Fruit fly (Drosophila melanogaster) whole organism, embryonic: ENCODE data around the gene CG11164.

Experiments used
- B-H1 ChIP-seq: fragments of 200-800 bp; sonication (Bioruptor generic); IDR thresholded peaks from 3 replicates; pipeline ENCODE4 v1.3.6; 2022; ENCODE audit warnings: missing biosample characterization, missing genetic modification characterization
- B-H2 ChIP-seq: fragments of 200-800 bp; sonication (Bioruptor generic); optimal IDR thresholded peaks from 2 replicates; lab custom pipeline; 2018; ENCODE audit warnings: missing biosample characterization, mild to moderate bottlenecking, missing genetic modification characterization
- BEAF-32 ChIP-seq: fragments of 200-800 bp; sonication (Bioruptor generic); optimal IDR thresholded peaks from 3 replicates; lab custom pipeline; 2017; ENCODE audit warnings: missing biosample characterization, missing genetic modification characterization, mild to moderate bottlenecking, moderate library complexity, missing genetic modification reagents
- CG10267 ChIP-seq: fragments of 200-800 bp; sonication (Bioruptor generic); optimal IDR thresholded peaks from 2 replicates; lab custom pipeline; 2018; ENCODE audit warnings: missing biosample characterization, mild to moderate bottlenecking, missing genetic modification characterization, moderate library complexity
- CG10274 ChIP-seq: fragments of 200-800 bp; sonication (Bioruptor generic); optimal IDR thresholded peaks from 3 replicates; lab custom pipeline; 2017; ENCODE audit warnings: missing biosample characterization, mild to moderate bottlenecking, missing genetic modification characterization
- CG11504 ChIP-seq: fragments of 200-800 bp; sonication (Bioruptor generic); optimal IDR thresholded peaks from 3 replicates; lab custom pipeline; 2019; ENCODE audit warnings: missing biosample characterization, mild to moderate bottlenecking, missing genetic modification characterization, moderate library complexity
- CG12104 ChIP-seq: fragments of 200-800 bp; sonication (Bioruptor generic); optimal IDR thresholded peaks from 3 replicates; lab custom pipeline; 2016; ENCODE audit warnings: missing biosample characterization, missing genetic modification characterization
- CG12219 ChIP-seq: fragments of 200-800 bp; sonication (Bioruptor generic); optimal IDR thresholded peaks from 3 replicates; lab custom pipeline; 2018; ENCODE audit warnings: missing biosample characterization, mild to moderate bottlenecking, missing genetic modification characterization
- CG15011 ChIP-seq: fragments of 200-800 bp; sonication (Bioruptor generic); optimal IDR thresholded peaks from 3 replicates; lab custom pipeline; 2018; ENCODE audit warnings: missing biosample characterization, mild to moderate bottlenecking, missing genetic modification characterization
- CG1529 ChIP-seq: fragments of 200-800 bp; sonication (Bioruptor generic); optimal IDR thresholded peaks from 3 replicates; lab custom pipeline; 2018; ENCODE audit warnings: missing biosample characterization, missing genetic modification characterization
- CG16779 ChIP-seq: fragments of 200-800 bp; sonication (Bioruptor generic); IDR thresholded peaks from 2 replicates; pipeline ENCODE4 v1.3.6; 2022; ENCODE audit warnings: missing biosample characterization, missing genetic modification characterization
- CG16863 ChIP-seq: fragments of 200-800 bp; sonication (Bioruptor generic); optimal IDR thresholded peaks from 3 replicates; lab custom pipeline; 2016; ENCODE audit warnings: missing biosample characterization, missing genetic modification characterization
- CG31441 ChIP-seq: fragments of 200-800 bp; sonication (Bioruptor generic); IDR thresholded peaks from 2 replicates; pipeline ENCODE4 v1.3.6; 2022; ENCODE audit warnings: missing biosample characterization, missing genetic modification characterization
- CG3163 ChIP-seq: fragments of 200-800 bp; sonication (Bioruptor generic); optimal IDR thresholded peaks from 3 replicates; lab custom pipeline; 2016; ENCODE audit warnings: missing biosample characterization, missing genetic modification characterization
- CG3995 ChIP-seq: fragments of 200-800 bp; sonication (Bioruptor generic); optimal IDR thresholded peaks from 3 replicates; lab custom pipeline; 2016; ENCODE audit warnings: missing biosample characterization, missing genetic modification characterization
- CG4404 ChIP-seq: fragments of 200-800 bp; sonication (Bioruptor generic); IDR thresholded peaks from 2 replicates; pipeline ENCODE4 v1.3.6; 2022; ENCODE audit warnings: missing biosample characterization, missing genetic modification characterization
- CG4820 ChIP-seq: fragments of 200-800 bp; sonication (Bioruptor generic); optimal IDR thresholded peaks from 3 replicates; lab custom pipeline; 2016; ENCODE audit warnings: missing biosample characterization, missing genetic modification characterization
- CG6813 ChIP-seq: fragments of 200-800 bp; sonication (Bioruptor generic); optimal IDR thresholded peaks from 2 replicates; lab custom pipeline; 2017; ENCODE audit warnings: missing biosample characterization, missing genetic modification characterization, mild to moderate bottlenecking, moderate library complexity, missing genetic modification reagents
- CG8765 ChIP-seq: fragments of 200-800 bp; sonication (Bioruptor generic); IDR thresholded peaks from 2 replicates; pipeline ENCODE4 v1.3.6; 2022; ENCODE audit warnings: missing biosample characterization, missing genetic modification characterization
- CG9876 ChIP-seq: fragments of 200-800 bp; sonication (Bioruptor generic); optimal IDR thresholded peaks from 2 replicates; lab custom pipeline; 2016; ENCODE audit warnings: missing biosample characterization, missing genetic modification characterization
- D ChIP-seq, 2 experiments: fragments of 200-800 bp in 1 of 2; fragments of >200 bp in 1 of 2; sonication (Bioruptor generic) in 1 of 2; optimal IDR thresholded peaks; 2 replicates in 1 of 2; 3 replicates in 1 of 2; lab custom pipeline; 2017; ENCODE audit warnings: mild to moderate bottlenecking in 1 of 2, missing biosample characterization in 1 of 2, missing genetic modification characterization in 1 of 2, missing genetic modification reagents in 1 of 2
- Max ChIP-seq: fragments of 200-800 bp; sonication (Bioruptor generic); optimal IDR thresholded peaks from 2 replicates; lab custom pipeline; 2016; ENCODE audit warnings: missing biosample characterization, mild to moderate bottlenecking, missing genetic modification characterization
- Optix ChIP-seq: fragments of 200-800 bp; sonication (Bioruptor generic); IDR thresholded peaks from 3 replicates; pipeline ENCODE4 v1.3.6; 2022; ENCODE audit warnings: missing biosample characterization, missing genetic modification characterization
- Pdp1 ChIP-seq, 2 experiments: fragments of 200-800 bp; sonication (Bioruptor generic); optimal IDR thresholded peaks; 3 replicates each; lab custom pipeline; 2016; ENCODE audit warnings: missing biosample characterization in 2 of 2, missing genetic modification characterization in 2 of 2, mild to moderate bottlenecking in 1 of 2, moderate library complexity in 1 of 2
- Ptx1 ChIP-seq: fragments of 200-800 bp; sonication (Bioruptor generic); IDR thresholded peaks from 2 replicates; pipeline ENCODE4 v1.3.6; 2022; ENCODE audit warnings: missing biosample characterization, missing genetic modification characterization
- Sox100B ChIP-seq: fragments of 200-800 bp; sonication (Bioruptor generic); optimal IDR thresholded peaks from 3 replicates; lab custom pipeline; 2018; ENCODE audit warnings: missing biosample characterization, mild to moderate bottlenecking, missing genetic modification characterization
- Spps ChIP-seq: fragments of 200-800 bp; sonication (Bioruptor generic); optimal IDR thresholded peaks from 2 replicates; lab custom pipeline; 2018; ENCODE audit warnings: missing biosample characterization, mild to moderate bottlenecking, missing genetic modification characterization
- Vsx1 ChIP-seq: fragments of 200-800 bp; sonication (Bioruptor generic); optimal IDR thresholded peaks from 2 replicates; lab custom pipeline; 2017; ENCODE audit warnings: missing biosample characterization, mild to moderate bottlenecking, missing genetic modification characterization, missing genetic modification reagents
- amos ChIP-seq: fragments of 200-800 bp; sonication (Bioruptor generic); IDR thresholded peaks from 2 replicates; pipeline ENCODE4 v1.3.6; 2022; ENCODE audit warnings: missing biosample characterization, missing genetic modification characterization; ENCODE audit not compliant: partially characterized antibody
- ase ChIP-seq: fragments of 200-800 bp; sonication (Bioruptor generic); IDR thresholded peaks from 3 replicates; pipeline ENCODE4 v1.3.6; 2022; ENCODE audit warnings: missing biosample characterization, missing genetic modification characterization
- bbx ChIP-seq: fragments of 200-800 bp; sonication (Bioruptor generic); IDR thresholded peaks from 2 replicates; pipeline ENCODE4 v1.3.6; 2022; ENCODE audit warnings: missing biosample characterization, missing genetic modification characterization; ENCODE audit not compliant: partially characterized antibody
- cato ChIP-seq: fragments of 200-800 bp; sonication (Bioruptor generic); optimal IDR thresholded peaks from 2 replicates; lab custom pipeline; 2016; ENCODE audit warnings: missing biosample characterization, missing genetic modification characterization, borderline replicate concordance
- dysf ChIP-seq: fragments of 200-800 bp; sonication (Bioruptor generic); IDR thresholded peaks from 3 replicates; pipeline ENCODE4 v1.3.6; 2022; ENCODE audit warnings: missing biosample characterization, missing genetic modification characterization
- ftz-f1 ChIP-seq: fragments of 200-800 bp; sonication (Bioruptor generic); optimal IDR thresholded peaks from 2 replicates; lab custom pipeline; 2016; ENCODE audit warnings: missing biosample characterization, missing genetic modification characterization
- gem ChIP-seq: fragments of 200-800 bp; sonication (Bioruptor generic); optimal IDR thresholded peaks from 2 replicates; lab custom pipeline; 2019; ENCODE audit warnings: missing biosample characterization, mild to moderate bottlenecking, missing genetic modification characterization, moderate library complexity
- gsb-n ChIP-seq: fragments of 200-800 bp; sonication (Bioruptor generic); optimal IDR thresholded peaks from 3 replicates; lab custom pipeline; 2018; ENCODE audit warnings: missing biosample characterization, mild to moderate bottlenecking, missing genetic modification characterization
- ro ChIP-seq: fragments of 200-800 bp; sonication (Bioruptor generic); IDR thresholded peaks from 2 replicates; pipeline ENCODE4 v1.3.6; 2022; ENCODE audit warnings: missing biosample characterization, missing genetic modification characterization
- row ChIP-seq: fragments of 200-800 bp; sonication (Bioruptor generic); IDR thresholded peaks from 3 replicates; pipeline ENCODE4 v1.3.6; 2022; ENCODE audit warnings: missing biosample characterization, missing genetic modification characterization
- run ChIP-seq: fragments of 200-800 bp; sonication (Bioruptor generic); optimal IDR thresholded peaks from 3 replicates; lab custom pipeline; 2018; ENCODE audit warnings: missing biosample characterization, mild to moderate bottlenecking, missing genetic modification characterization
- schlank ChIP-seq: fragments of 200-800 bp; sonication (Bioruptor generic); optimal IDR thresholded peaks from 2 replicates; lab custom pipeline; 2018; ENCODE audit warnings: missing biosample characterization, mild to moderate bottlenecking, missing genetic modification characterization
- sim ChIP-seq: fragments of 200-800 bp; sonication (Bioruptor generic); IDR thresholded peaks from 2 replicates; pipeline ENCODE4 v1.3.6; 2022; ENCODE audit warnings: missing biosample characterization, missing genetic modification characterization
- slp2 ChIP-seq: fragments of 200-800 bp; sonication (Bioruptor generic); optimal IDR thresholded peaks from 2 replicates; lab custom pipeline; 2016; ENCODE audit warnings: missing biosample characterization, missing genetic modification characterization
- stc ChIP-seq: fragments of 200-800 bp; sonication (Bioruptor generic); IDR thresholded peaks from 2 replicates; pipeline ENCODE4 v1.3.6; 2022; ENCODE audit warnings: missing biosample characterization, missing genetic modification characterization
- trem ChIP-seq: fragments of 200-800 bp; optimal IDR thresholded peaks from 3 replicates; lab custom pipeline; 2019; ENCODE audit warnings: missing biosample characterization, mild to moderate bottlenecking, missing genetic modification characterization, moderate library complexity
- tx ChIP-seq: fragments of 200-800 bp; sonication (Bioruptor generic); optimal IDR thresholded peaks from 2 replicates; lab custom pipeline; 2016; ENCODE audit warnings: missing biosample characterization, missing genetic modification characterization
- wek ChIP-seq: fragments of 200-800 bp; sonication (Bioruptor generic); optimal IDR thresholded peaks from 3 replicates; lab custom pipeline; 2018; ENCODE audit warnings: missing biosample characterization, mild to moderate bottlenecking, missing genetic modification characterization, moderate library complexity

The CG11164 gene

dm6 chrX:13630290-13630900 is 37.4 kb upstream of the CG11164 start (continued):
- no peak for TF ChIP-seq Sox100B (GFP tag; lab: Kevin White, UChicago)
- TF ChIP-seq B-H1 (GFP tag; lab: Robert Waterston, UW) = no peak
- TF ChIP-seq ase (GFP tag; lab: Robert Waterston, UW) = no peak
- TF ChIP-seq CG31441 (GFP tag; lab: Robert Waterston, UW) = peak; percentile 38; the same call in 1 of the 2 replicates
- TF ChIP-seq run (tag; lab: Kevin White, UChicago) = no peak
- TF ChIP-seq CG3995 = no peak
- no peak for TF ChIP-seq cato (GFP tag; lab: Kevin White, UChicago)
- no peak for TF ChIP-seq BEAF-32 (GFP tag; lab: Kevin White, UChicago)
- peak; percentile 41; the same call in 1 of the 3 replicates for TF ChIP-seq row (GFP tag; lab: Robert Waterston, UW)
- TF ChIP-seq amos = no peak
- no peak for TF ChIP-seq CG1529 (GFP tag; lab: Kevin White, UChicago)
- no peak for TF ChIP-seq CG15011 (GFP tag; lab: Kevin White, UChicago)
- no peak for TF ChIP-seq Vsx1 (GFP tag; lab: Kevin White, UChicago)
- TF ChIP-seq CG4820 (GFP tag; lab: Kevin White, UChicago) = peak; percentile 33
- TF ChIP-seq tx (GFP tag; lab: Kevin White, UChicago) = no peak
- TF ChIP-seq Max (GFP tag; lab: Kevin White, UChicago) = no peak
- TF ChIP-seq bbx = no peak
- 0 out of 3 replicates have a peak, but pooled peaks have one; percentile 30 for TF ChIP-seq dysf
- TF ChIP-seq CG10267 (tag; lab: Kevin White, UChicago) = peak; percentile 16
- peak; percentile 18 for TF ChIP-seq gsb-n (tag; lab: Kevin White, UChicago)
- TF ChIP-seq CG8765 (GFP tag; lab: Robert Waterston, UW) = 0 out of 2 replicates have a peak, but pooled peaks have one; percentile 15
- peak; percentile 36 for TF ChIP-seq CG16863
- TF ChIP-seq wek (GFP tag; lab: Kevin White, UChicago) = no peak
- TF ChIP-seq Pdp1 (GFP tag; optimal IDR thresholded peaks at IDR 0.05; lab: Kevin White, UChicago) = peak; percentile 6 to 33
- no peak for TF ChIP-seq Optix
- TF ChIP-seq ftz-f1 (GFP tag; lab: Kevin White, UChicago) = no peak
- TF ChIP-seq CG16779 (GFP tag; lab: Robert Waterston, UW) = no peak
- peak; percentile 60 for TF ChIP-seq gem
- peak; percentile 50; the same call in 1 of the 2 replicates for TF ChIP-seq Ptx1 (GFP tag; lab: Robert Waterston, UW)
- no peak for TF ChIP-seq CG12219 (GFP tag; lab: Kevin White, UChicago)
- TF ChIP-seq ro = no peak
- no peak for TF ChIP-seq B-H2
- TF ChIP-seq CG4404 (GFP tag; lab: Robert Waterston, UW) = no peak
- no peak for TF ChIP-seq schlank (tag; lab: Kevin White, UChicago)
- TF ChIP-seq Spps (tag; lab: Kevin White, UChicago) = no peak
- TF ChIP-seq CG6813 = no peak
- TF ChIP-seq trem (tag; lab: Kevin White, UChicago) = no peak
- no peak for TF ChIP-seq sim (GFP tag; lab: Robert Waterston, UW)
- no peak for TF ChIP-seq D (optimal IDR thresholded peaks at IDR 0.05; lab: Kevin White, UChicago)
- TF ChIP-seq D (GFP tag; optimal IDR thresholded peaks at IDR 0.05; lab: Kevin White, UChicago) = no peak
- no peak for TF ChIP-seq CG9876 (GFP tag; lab: Kevin White, UChicago)
- no peak for TF ChIP-seq CG12104
- TF ChIP-seq stc = no peak
- TF ChIP-seq CG11504 (tag; lab: Kevin White, UChicago) = peak; percentile 58
- TF ChIP-seq CG3163 (GFP tag; lab: Kevin White, UChicago) = no peak
- TF ChIP-seq CG10274 (GFP tag; lab: Kevin White, UChicago) = no peak
- no peak for TF ChIP-seq slp2 (GFP tag; lab: Kevin White, UChicago)
